Worm (Caenorhabditis elegans): ENCODE measurements around the gene mdt-22.

DNA sequence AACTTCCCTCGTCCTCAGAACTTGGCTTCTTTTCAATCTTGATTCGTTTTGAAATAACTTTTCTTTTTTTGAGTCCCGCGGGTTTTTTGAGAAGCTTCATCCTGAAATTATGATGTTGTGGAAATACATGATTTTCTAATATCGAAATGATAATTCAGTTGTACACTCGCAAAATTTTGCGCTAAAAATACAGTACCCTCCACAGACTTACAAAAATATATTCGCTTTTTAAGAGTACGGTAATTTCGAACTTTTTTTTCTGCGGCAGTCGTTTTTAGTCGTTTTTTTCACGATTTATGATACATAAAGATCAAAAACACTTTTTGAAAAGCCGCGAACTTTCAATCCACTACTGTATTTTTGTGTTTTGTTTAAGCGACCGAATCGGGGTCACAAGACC lies 44.0 kb downstream of the mdt-22 start, which contains the start of gene pro-2:
- TF ChIP-seq klf-2 (GFP tag; conservative IDR thresholded peaks at IDR 0.05) = no peak
- TF ChIP-seq flt-1 (GFP tag; IDR thresholded peaks at IDR 0.05) = no peak
- TF ChIP-seq med-1 (GFP tag; optimal IDR thresholded peaks at IDR 0.05; ENCODE audit: insufficient read depth) = no peak
- TF ChIP-seq tab-1 (GFP tag; IDR thresholded peaks at IDR 0.05) = no peak

Data from whole organism, midembryonic.